Worm (Caenorhabditis elegans) whole organism, midembryonic: Measurements from ENCODE around the gene gmap-1.

Experiments
- T22C8.4 ChIP-seq: fragments of 200-800 bp; sonication (Bioruptor generic); IDR thresholded peaks from 2 replicates; pipeline ENCODE4 v1.3.6; 2022; ENCODE audit warnings: missing genetic modification characterization, missing compliant biosample characterization
- cog-1 ChIP-seq: sonication (generic microtip); optimal IDR thresholded peaks from 2 replicates; lab custom pipeline; 2016; ENCODE audit warnings: missing genetic modification characterization, missing compliant biosample characterization
- flt-1 ChIP-seq: fragments of 200-800 bp; sonication (Bioruptor generic); IDR thresholded peaks from 2 replicates; pipeline ENCODE4 v1.3.6; 2022; ENCODE audit warnings: missing genetic modification characterization, missing compliant biosample characterization
- klf-2 ChIP-seq: fragments of 200-800 bp; sonication (Bioruptor generic); conservative IDR thresholded peaks from 2 replicates; pipeline ENCODE4 v1.3.6; 2022; ENCODE audit warnings: missing genetic modification reagents, missing genetic modification characterization, missing compliant biosample characterization
- med-1 ChIP-seq: sonication (generic microtip); optimal IDR thresholded peaks from 2 replicates; lab custom pipeline; 2017; ENCODE audit warnings: missing genetic modification characterization, mild to moderate bottlenecking, missing compliant biosample characterization, antibody characterized with exemption, missing genetic modification reagents; ENCODE audit not compliant: insufficient read depth
- ref-1 ChIP-seq: fragments of 200-800 bp; sonication (Bioruptor generic); conservative IDR thresholded peaks from 2 replicates; pipeline ENCODE4 v1.3.6; 2022; ENCODE audit warnings: missing genetic modification reagents, missing genetic modification characterization, missing compliant biosample characterization
- tab-1 ChIP-seq: fragments of 200-800 bp; sonication (Bioruptor generic); IDR thresholded peaks from 2 replicates; pipeline ENCODE4 v1.3.6; 2022; ENCODE audit warnings: missing genetic modification characterization, missing compliant biosample characterization
- ztf-23 ChIP-seq: fragments of 200-800 bp; sonication (Bioruptor generic); IDR thresholded peaks from 2 replicates; pipeline ENCODE4 v1.3.6; 2022; ENCODE audit warnings: missing genetic modification reagents, missing genetic modification characterization, missing compliant biosample characterization
- ztf-29 ChIP-seq: fragments of 200-800 bp; sonication (Bioruptor generic); IDR thresholded peaks from 2 replicates; pipeline ENCODE4 v1.3.6; 2022; ENCODE audit warnings: missing genetic modification reagents, missing genetic modification characterization, missing compliant biosample characterization

DNA sequence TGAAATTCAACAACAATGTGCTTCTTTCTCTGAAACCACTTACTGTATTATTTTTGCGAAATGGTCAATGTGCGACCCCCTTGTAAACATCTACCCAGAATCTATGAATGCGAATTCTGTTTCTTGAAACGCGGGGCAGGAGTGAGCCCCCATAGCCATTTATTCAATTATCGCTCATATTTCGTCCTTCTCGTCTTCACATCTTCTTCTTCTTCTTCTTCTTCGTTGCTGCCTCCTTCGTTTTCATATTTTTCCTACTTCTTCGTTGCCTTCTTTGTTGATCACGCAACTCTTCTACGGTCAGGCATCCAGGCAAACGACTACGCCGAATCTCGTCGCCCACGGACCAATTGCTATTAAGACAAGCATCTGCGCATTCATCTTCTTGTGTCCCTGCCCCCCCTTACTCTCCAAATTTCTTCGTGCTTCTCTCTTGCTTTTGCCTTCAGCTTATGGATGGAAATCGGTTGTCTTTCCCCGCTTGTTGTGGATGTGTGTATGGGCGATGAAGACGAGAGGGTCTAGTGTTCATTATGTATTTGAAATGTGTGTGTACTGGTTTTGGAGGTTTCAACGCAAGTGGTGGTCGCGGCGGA is 32.6 kb downstream of the gmap-1 start:
- TF ChIP-seq ztf-23 (GFP tag; lab: Robert Waterston, UW) = no peak
- TF ChIP-seq ref-1 (GFP tag; lab: Robert Waterston, UW) = no peak
- TF ChIP-seq flt-1 = no peak
- TF ChIP-seq ztf-29 (GFP tag; lab: Robert Waterston, UW) = no peak
- no peak for TF ChIP-seq T22C8.4 (GFP tag; lab: Robert Waterston, UW)
- no peak for TF ChIP-seq klf-2 (GFP tag; lab: Robert Waterston, UW)
- TF ChIP-seq med-1 (GFP tag; lab: Kevin White, UChicago) = no peak
- TF ChIP-seq tab-1 (GFP tag; lab: Robert Waterston, UW) = no peak
- no peak for TF ChIP-seq cog-1 (tag; lab: Kevin White, UChicago)
